Worm (Caenorhabditis elegans): ENCODE measurements around the gene B0034.2.

DNA sequence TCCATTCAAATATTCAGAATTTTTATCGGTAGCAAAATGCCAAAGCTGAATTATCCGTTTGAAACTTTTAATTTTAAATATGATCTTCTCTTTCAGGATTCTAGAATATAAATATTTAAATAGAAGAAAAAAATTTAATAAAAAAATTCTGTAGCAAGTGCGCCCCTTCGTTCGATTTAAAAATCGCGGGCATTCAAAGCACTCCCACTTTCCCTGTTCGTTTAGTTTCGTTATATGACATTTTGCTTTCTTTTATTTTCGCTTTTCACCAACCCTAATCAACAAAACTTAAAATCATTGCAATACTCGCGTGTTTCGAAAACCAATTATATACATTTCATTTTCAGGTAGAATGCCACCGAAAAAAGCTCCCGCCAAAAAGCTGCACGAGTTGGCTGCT lies 22.5 kb downstream of the B0034.2 start, which contains the start of gene vrk-1:
- TF ChIP-seq dao-5 (tag; optimal IDR thresholded peaks at IDR 0.05): no peak
- TF ChIP-seq him-1 (tag; optimal IDR thresholded peaks at IDR 0.05): no peak

Measured in whole organism, L4/young adult.